Worm (Caenorhabditis elegans): ENCODE measurements around the gene srg-9.

Gene srg-9

DNA sequence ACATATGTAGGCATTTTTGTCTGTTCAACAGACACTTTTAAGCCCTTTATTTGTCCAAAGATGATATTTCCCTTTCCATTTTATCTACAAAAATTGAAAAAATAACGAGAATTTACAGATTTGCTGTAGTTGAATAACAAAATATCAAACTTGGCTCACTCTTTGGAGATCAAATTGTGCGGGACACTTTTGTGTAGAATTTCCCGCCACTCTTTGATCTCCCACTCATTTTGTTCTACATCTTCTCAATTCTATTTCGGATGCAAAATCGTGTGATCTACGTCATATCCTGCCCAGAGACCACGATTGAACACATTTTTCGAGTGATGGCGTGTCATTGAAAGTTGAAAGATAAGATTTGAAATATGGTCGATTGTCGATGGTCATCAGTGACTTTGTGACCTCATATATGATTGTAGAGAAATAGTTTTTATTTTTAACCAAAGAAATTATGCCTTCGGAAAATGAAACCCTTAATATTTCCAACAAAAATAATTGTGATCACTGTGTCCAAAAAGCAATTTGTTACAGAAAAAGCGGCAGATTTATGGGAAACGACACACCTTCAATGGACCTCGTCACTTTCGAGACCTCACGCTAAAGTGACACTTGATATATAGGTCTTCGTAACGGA, 39.6 kb downstream of the srg-9 start, which contains the start of gene hot-4:
hot-4 (plus strand) TSS at position 584 of the 634 bp plus-strand sequence.
- TF ChIP-seq nhr-237 (tag; optimal IDR thresholded peaks at IDR 0.05) (no peak), ceh-83 (GFP tag; optimal IDR thresholded peaks at IDR 0.05) (no peak), nhr-2 (tag; optimal IDR thresholded peaks at IDR 0.05) (no peak), drap-1 (GFP tag; optimal IDR thresholded peaks at IDR 0.05) (no peak), hlh-1 (tag; optimal IDR thresholded peaks at IDR 0.05) (no peak), zip-8 (tag; optimal IDR thresholded peaks at IDR 0.05) (no peak), mab-5 (tag; optimal IDR thresholded peaks at IDR 0.05) (no peak), tbx-8 (GFP tag; optimal IDR thresholded peaks at IDR 0.05) (no peak), ceh-39 (tag; optimal IDR thresholded peaks at IDR 0.05) (no peak), sem-2 (GFP tag; optimal IDR thresholded peaks at IDR 0.05) (no peak), cnd-1 (tag; optimal IDR thresholded peaks at IDR 0.05) (no peak), lin-13 (tag; optimal IDR thresholded peaks at IDR 0.05) (no peak), snpc-4 (tag; optimal IDR thresholded peaks at IDR 0.05) (no peak), nhr-28 (tag; optimal IDR thresholded peaks at IDR 0.05) (no peak), lin-32 (GFP tag; optimal IDR thresholded peaks at IDR 0.05) (no peak), bed-3 (GFP tag; optimal IDR thresholded peaks at IDR 0.05) (no peak), sptf-1 (tag; optimal IDR thresholded peaks at IDR 0.05) (no peak)

DNA sequence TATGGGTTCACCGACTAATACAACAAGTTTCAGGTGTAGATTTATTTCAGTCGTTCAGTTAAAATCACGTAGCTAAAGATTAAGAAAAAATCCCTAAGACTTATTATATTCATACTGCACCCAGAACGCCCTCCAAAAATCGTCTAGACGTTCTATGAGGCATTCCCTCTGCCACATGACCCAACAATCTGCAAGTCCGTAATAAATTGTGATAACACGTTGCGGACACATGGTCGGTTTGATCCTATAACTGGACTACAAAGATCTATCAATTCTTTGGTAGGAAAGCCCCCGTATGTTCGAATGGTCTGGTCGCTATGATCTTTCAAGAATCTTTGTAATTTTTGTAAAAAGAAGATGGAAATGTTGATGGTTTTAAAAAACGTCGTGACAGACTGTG, 40.6 kb downstream of the srg-9 start:
- no peak for TF ChIP-seq drap-1 (GFP tag; optimal IDR thresholded peaks at IDR 0.05)
- no peak for TF ChIP-seq blmp-1 (tag; optimal IDR thresholded peaks at IDR 0.05)
- TF ChIP-seq ham-2 (GFP tag; optimal IDR thresholded peaks at IDR 0.05): no peak
- no peak for TF ChIP-seq bed-3 (GFP tag; optimal IDR thresholded peaks at IDR 0.05)
- TF ChIP-seq lin-32 (GFP tag; optimal IDR thresholded peaks at IDR 0.05): no peak
- TF ChIP-seq unc-39 (tag; optimal IDR thresholded peaks at IDR 0.05): no peak
- no peak for TF ChIP-seq M03D4.4 (tag; optimal IDR thresholded peaks at IDR 0.05)
- TF ChIP-seq sptf-1 (tag; optimal IDR thresholded peaks at IDR 0.05): no peak
- TF ChIP-seq nhr-237 (tag; optimal IDR thresholded peaks at IDR 0.05): no peak

DNA sequence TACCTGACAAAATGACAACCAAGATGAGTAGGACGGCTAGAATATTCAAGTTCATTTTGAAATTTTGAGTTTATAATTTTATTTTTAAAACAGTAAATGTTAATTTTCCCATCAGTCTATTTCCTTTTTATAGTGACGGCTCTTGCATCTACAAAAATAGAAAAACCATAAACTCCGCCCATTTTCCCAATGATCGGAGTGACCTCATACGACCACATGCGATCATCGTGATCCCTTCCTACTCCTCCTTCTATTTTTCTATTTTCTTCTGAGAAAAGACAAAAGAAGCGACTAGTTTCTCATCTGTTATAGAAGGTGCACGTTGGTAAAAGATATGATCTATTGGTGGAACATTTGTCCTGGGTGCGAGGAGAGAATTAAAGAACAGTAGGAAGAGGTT, 41.1 kb downstream of the srg-9 start, which contains the start of gene C23G10.11:
C23G10.11 (minus strand) TSS at position 101 of the 400 bp plus-strand sequence.
- TF ChIP-seq ces-1 (GFP tag; optimal IDR thresholded peaks at IDR 0.05): no peak
- no peak for TF ChIP-seq lin-13 (tag; optimal IDR thresholded peaks at IDR 0.05)
- TF ChIP-seq M03D4.4 (tag; optimal IDR thresholded peaks at IDR 0.05): no peak
- no peak for TF ChIP-seq snpc-4 (tag; optimal IDR thresholded peaks at IDR 0.05)
- no peak for TF ChIP-seq tbx-8 (GFP tag; optimal IDR thresholded peaks at IDR 0.05)
- TF ChIP-seq cnd-1 (tag; optimal IDR thresholded peaks at IDR 0.05): no peak
- no peak for TF ChIP-seq sem-2 (GFP tag; optimal IDR thresholded peaks at IDR 0.05)
- TF ChIP-seq elt-1 (tag; optimal IDR thresholded peaks at IDR 0.05; ENCODE audit: borderline replicate concordance, insufficient read depth): no peak
- TF ChIP-seq blmp-1 (tag; optimal IDR thresholded peaks at IDR 0.05): no peak
- no peak for TF ChIP-seq unc-39 (tag; optimal IDR thresholded peaks at IDR 0.05)
- no peak for TF ChIP-seq mab-5 (tag; optimal IDR thresholded peaks at IDR 0.05)
- TF ChIP-seq elt-3 (tag; optimal IDR thresholded peaks at IDR 0.05): no peak
- no peak for TF ChIP-seq bed-3 (GFP tag; optimal IDR thresholded peaks at IDR 0.05)
- no peak for TF ChIP-seq ztf-11 (tag; optimal IDR thresholded peaks at IDR 0.05)
- TF ChIP-seq mls-2 (tag; optimal IDR thresholded peaks at IDR 0.05): no peak
- TF ChIP-seq unc-62 (GFP tag; optimal IDR thresholded peaks at IDR 0.05): no peak

DNA sequence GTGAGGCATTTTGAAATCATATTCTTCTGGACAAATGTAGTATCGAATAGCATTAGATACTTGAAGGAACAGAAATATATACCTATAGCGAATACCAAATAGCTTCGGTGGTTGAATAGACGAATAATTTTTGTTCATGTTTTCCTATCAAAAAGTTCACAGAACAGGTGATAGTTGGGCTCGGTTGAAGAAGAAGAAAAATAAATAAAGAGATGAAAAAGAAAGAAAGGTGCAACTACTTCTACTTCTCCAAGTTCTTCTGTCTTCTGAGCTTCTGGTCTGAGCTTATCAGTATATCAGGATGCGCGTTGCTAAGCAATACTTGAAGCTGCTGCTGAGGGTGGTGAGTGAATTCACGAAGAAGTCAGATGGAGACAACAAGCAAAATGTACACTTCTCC, 42.7 kb downstream of the srg-9 start, which contains the start of gene C23G10.10:
C23G10.10 (minus strand) TSS at position 101 of the 400 bp plus-strand sequence.
- TF ChIP-seq ces-1 (GFP tag; optimal IDR thresholded peaks at IDR 0.05) (no peak), elt-1 (tag; optimal IDR thresholded peaks at IDR 0.05; ENCODE audit: borderline replicate concordance, insufficient read depth) (no peak)

DNA sequence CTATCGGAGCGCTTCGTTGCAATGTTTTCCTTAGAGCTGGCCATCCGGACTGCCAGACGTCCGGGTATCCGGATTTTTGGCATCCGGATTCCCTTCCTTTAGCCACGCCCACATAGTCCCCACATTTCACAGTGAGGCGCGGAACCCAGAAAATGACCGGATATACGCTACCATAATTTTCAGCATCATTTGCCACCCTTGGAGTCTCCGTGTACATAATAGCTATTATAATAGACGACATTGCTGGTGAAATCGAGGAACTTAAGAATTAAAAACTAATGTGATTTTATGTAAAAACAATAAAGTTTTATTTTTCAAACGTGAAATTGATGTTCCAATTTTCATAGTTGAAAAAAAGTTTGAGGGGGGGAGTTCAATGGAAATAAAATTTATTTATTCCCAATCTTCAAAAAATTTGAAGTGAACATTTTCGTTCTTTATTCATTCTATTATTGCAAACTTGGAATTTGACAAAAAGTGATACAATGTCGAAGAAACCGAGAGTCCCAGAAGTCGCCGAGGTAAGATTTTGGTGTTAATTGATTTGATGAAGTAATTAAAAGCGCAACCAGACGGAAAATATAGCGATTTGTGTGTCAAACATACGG, 46.3 kb downstream of the srg-9 start:
- TF ChIP-seq unc-120 (tag; optimal IDR thresholded peaks at IDR 0.05; ENCODE audit: poor library complexity, severe bottlenecking): no peak
- TF ChIP-seq zip-8 (tag; optimal IDR thresholded peaks at IDR 0.05): no peak
- no peak for TF ChIP-seq flh-1 (GFP tag; optimal IDR thresholded peaks at IDR 0.05)
- TF ChIP-seq snpc-4 (tag; optimal IDR thresholded peaks at IDR 0.05): no peak
- no peak for TF ChIP-seq unc-62 (GFP tag; optimal IDR thresholded peaks at IDR 0.05)
- TF ChIP-seq nhr-76 (tag; optimal IDR thresholded peaks at IDR 0.05): no peak
- TF ChIP-seq ces-1 (GFP tag; optimal IDR thresholded peaks at IDR 0.05): no peak
- no peak for TF ChIP-seq hlh-1 (tag; optimal IDR thresholded peaks at IDR 0.05)
- no peak for TF ChIP-seq nhr-12 (tag; optimal IDR thresholded peaks at IDR 0.05)
- TF ChIP-seq elt-1 (tag; optimal IDR thresholded peaks at IDR 0.05; ENCODE audit: borderline replicate concordance, insufficient read depth): no peak
- TF ChIP-seq ceh-43 (GFP tag; optimal IDR thresholded peaks at IDR 0.05): no peak
- TF ChIP-seq elt-3 (tag; optimal IDR thresholded peaks at IDR 0.05): no peak
- TF ChIP-seq nhr-2 (tag; optimal IDR thresholded peaks at IDR 0.05): no peak
- TF ChIP-seq sptf-1 (tag; optimal IDR thresholded peaks at IDR 0.05): no peak
- TF ChIP-seq ceh-39 (tag; optimal IDR thresholded peaks at IDR 0.05): no peak
- TF ChIP-seq unc-39 (tag; optimal IDR thresholded peaks at IDR 0.05): no peak
